Fruit fly (Drosophila melanogaster): Measurements from ENCODE around the gene U2af50.

U2af50 gene

DNA sequence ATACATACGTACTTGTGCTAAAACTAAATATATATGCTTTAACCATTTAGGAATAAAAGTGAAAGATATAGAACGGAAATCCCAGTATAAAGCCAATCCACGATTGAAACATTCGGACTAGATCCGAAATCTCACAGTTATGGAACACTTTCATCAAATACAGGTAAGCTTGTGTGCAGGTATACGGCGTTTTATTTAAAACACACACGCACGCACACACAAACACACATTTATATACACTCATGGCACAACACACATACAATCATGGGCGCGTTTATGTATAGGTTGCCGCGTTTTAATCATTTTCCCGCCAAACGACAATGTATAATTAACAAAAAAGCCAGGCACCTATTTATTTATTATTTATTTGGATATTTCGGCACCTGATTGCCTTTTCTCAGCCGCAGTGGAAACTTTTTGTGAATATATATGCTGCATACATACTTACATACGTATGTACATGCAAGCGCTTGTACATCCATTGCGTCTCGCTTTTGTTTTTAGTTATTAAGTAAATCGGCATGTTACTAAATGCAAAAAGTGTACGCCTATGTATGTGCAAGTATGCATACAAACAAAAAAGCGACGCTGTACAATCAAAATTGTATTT is 24.5 kb downstream of the U2af50 start:
- TF ChIP-seq Mio (GFP tag; optimal IDR thresholded peaks at IDR 0.05) (no peak), Myc (optimal IDR thresholded peaks at IDR 0.05) (no peak), CG9705 (GFP tag; optimal IDR thresholded peaks at IDR 0.05) (no peak), h (GFP tag; optimal IDR thresholded peaks at IDR 0.05) (no peak), CrebA (GFP tag; optimal IDR thresholded peaks at IDR 0.05; ENCODE audit: borderline replicate concordance) (peak; percentile 27), N (GFP tag; optimal IDR thresholded peaks at IDR 0.05) (peak; percentile 37)

dm6 chrX:16333434-16334141 is 25.3 kb downstream of the U2af50 start, which contains the start of the genes CG9921 and Dsp1:
Gene CG9921 (minus strand): TSS chrX:16333600.
Gene Dsp1 (plus strand): TSS chrX:16333612.
- TF ChIP-seq Hnf4 (GFP tag; optimal IDR thresholded peaks at IDR 0.05), result peak; percentile 13
- TF ChIP-seq fru (GFP tag; optimal IDR thresholded peaks at IDR 0.05), result peak; percentile 2
- peak; percentile 61 for TF ChIP-seq Hr83 (GFP tag; optimal IDR thresholded peaks at IDR 0.05; ENCODE audit: poor library complexity, severe bottlenecking)
- no peak for TF ChIP-seq HLH106 (tag; optimal IDR thresholded peaks at IDR 0.05)
- TF ChIP-seq Jra (GFP tag; optimal IDR thresholded peaks at IDR 0.05), result peak; percentile 0
- TF ChIP-seq h (GFP tag; optimal IDR thresholded peaks at IDR 0.05), result no peak
- TF ChIP-seq dl (GFP tag; optimal IDR thresholded peaks at IDR 0.05; ENCODE audit: insufficient read depth in 1 of 2, partially characterized antibody in 2 of 2), result peak; percentile 76 to 83
- TF ChIP-seq Rel (GFP tag; optimal IDR thresholded peaks at IDR 0.05), result peak; percentile 57
- peak; percentile 43 for TF ChIP-seq Rel (tag; optimal IDR thresholded peaks at IDR 0.05)
- TF ChIP-seq OdsH (GFP tag; optimal IDR thresholded peaks at IDR 0.05), result no peak
- TF ChIP-seq N (GFP tag; optimal IDR thresholded peaks at IDR 0.05), result peak; percentile 62
- TF ChIP-seq Vsx2 (GFP tag; optimal IDR thresholded peaks at IDR 0.05; ENCODE audit: partially characterized antibody), result peak; percentile 63
- peak; percentile 90 for TF ChIP-seq Dif (GFP tag; optimal IDR thresholded peaks at IDR 0.05; ENCODE audit: partially characterized antibody)
- no peak for TF ChIP-seq Dfd (GFP tag; optimal IDR thresholded peaks at IDR 0.05)
- peak; percentile 22 for TF ChIP-seq sage (GFP tag; optimal IDR thresholded peaks at IDR 0.05)

DNA sequence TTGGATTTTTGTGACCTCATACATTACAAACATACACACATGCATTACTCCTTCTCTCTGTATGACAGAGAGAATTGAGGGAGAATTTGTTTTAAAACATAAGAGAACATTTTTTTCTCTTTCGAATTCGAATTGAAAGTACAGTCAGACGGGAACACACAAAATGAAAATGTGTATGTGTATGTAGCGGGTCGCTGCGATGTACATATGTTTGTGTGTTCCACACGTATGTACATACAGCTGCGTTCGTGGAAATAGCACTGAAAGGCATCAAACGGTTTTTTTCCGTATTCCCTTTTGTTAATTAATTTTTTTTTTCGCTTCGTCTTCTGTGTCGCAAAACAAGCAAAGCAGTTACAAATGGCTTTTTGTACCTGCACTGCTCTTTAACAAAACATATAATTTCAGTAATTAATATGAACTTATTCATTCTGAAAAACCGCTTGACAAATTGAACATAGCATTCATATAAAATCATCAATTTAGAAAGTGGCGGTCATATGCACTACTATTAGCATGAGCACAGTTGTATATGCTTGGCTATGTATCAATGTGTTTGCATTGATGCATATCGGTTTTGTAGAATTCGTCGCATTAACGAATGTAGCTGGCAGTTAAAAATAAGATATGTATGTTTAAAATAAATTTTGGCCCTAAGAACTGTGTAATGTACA is 26.1 kb downstream of the U2af50 start:
- peak; percentile 87 for TF ChIP-seq CG32264 (GFP tag; optimal IDR thresholded peaks at IDR 0.05)
- TF ChIP-seq h (GFP tag; optimal IDR thresholded peaks at IDR 0.05), result peak; percentile 95
- TF ChIP-seq dsf (GFP tag; optimal IDR thresholded peaks at IDR 0.05; ENCODE audit: borderline replicate concordance), result peak; percentile 54
- TF ChIP-seq Mio (GFP tag; optimal IDR thresholded peaks at IDR 0.05), result peak; percentile 60
- no peak for TF ChIP-seq GATAd (GFP tag; optimal IDR thresholded peaks at IDR 0.05)
- TF ChIP-seq fru (GFP tag; optimal IDR thresholded peaks at IDR 0.05), result peak; percentile 97
- TF ChIP-seq tai (GFP tag; optimal IDR thresholded peaks at IDR 0.05), result no peak
- peak; percentile 77 for TF ChIP-seq Hnf4 (GFP tag; optimal IDR thresholded peaks at IDR 0.05)
- TF ChIP-seq foxo (GFP tag; optimal IDR thresholded peaks at IDR 0.05), result peak; percentile 49 to 95
- TF ChIP-seq woc (GFP tag; optimal IDR thresholded peaks at IDR 0.05), result peak; percentile 91
- TF ChIP-seq Sp1 (GFP tag; optimal IDR thresholded peaks at IDR 0.05), result peak; percentile 99
- peak; percentile 69 to 75 for TF ChIP-seq dl (GFP tag; optimal IDR thresholded peaks at IDR 0.05; ENCODE audit: insufficient read depth in 1 of 2, partially characterized antibody in 2 of 2)
- peak; percentile 86 for TF ChIP-seq sage (GFP tag; optimal IDR thresholded peaks at IDR 0.05)
- peak; percentile 81 for TF ChIP-seq Dif (GFP tag; optimal IDR thresholded peaks at IDR 0.05; ENCODE audit: partially characterized antibody)
- TF ChIP-seq br (GFP tag; optimal IDR thresholded peaks at IDR 0.05), result peak; percentile 95
- TF ChIP-seq Vsx2 (GFP tag; optimal IDR thresholded peaks at IDR 0.05; ENCODE audit: partially characterized antibody), result no peak
- peak; percentile 84 for TF ChIP-seq Jra (GFP tag; optimal IDR thresholded peaks at IDR 0.05)
- peak; percentile 67 for TF ChIP-seq brk (GFP tag; optimal IDR thresholded peaks at IDR 0.05)
- peak; percentile 96 for TF ChIP-seq CG9705 (GFP tag; optimal IDR thresholded peaks at IDR 0.05)
- no peak for TF ChIP-seq CrebA (GFP tag; optimal IDR thresholded peaks at IDR 0.05; ENCODE audit: borderline replicate concordance)
- TF ChIP-seq lola (GFP tag; optimal IDR thresholded peaks at IDR 0.05), result no peak
- no peak for TF ChIP-seq usp (GFP tag; optimal IDR thresholded peaks at IDR 0.05)
- no peak for TF ChIP-seq N (GFP tag; optimal IDR thresholded peaks at IDR 0.05)
- no peak for TF ChIP-seq pan (optimal IDR thresholded peaks at IDR 0.05)
- TF ChIP-seq sv (GFP tag; optimal IDR thresholded peaks at IDR 0.05), result peak; percentile 92
- peak; percentile 96 for TF ChIP-seq dmrt93B (GFP tag; optimal IDR thresholded peaks at IDR 0.05)
- TF ChIP-seq OdsH (GFP tag; optimal IDR thresholded peaks at IDR 0.05), result peak; percentile 92
- peak; percentile 97 for TF ChIP-seq HLH106 (tag; optimal IDR thresholded peaks at IDR 0.05)
- peak; percentile 95 for TF ChIP-seq rgr (GFP tag; optimal IDR thresholded peaks at IDR 0.05)
- TF ChIP-seq Dfd (GFP tag; optimal IDR thresholded peaks at IDR 0.05), result no peak
- TF ChIP-seq Hr78 (GFP tag; optimal IDR thresholded peaks at IDR 0.05), result no peak
- TF ChIP-seq psq (GFP tag; optimal IDR thresholded peaks at IDR 0.05), result peak; percentile 90
- peak; percentile 75 for TF ChIP-seq Rel (GFP tag; optimal IDR thresholded peaks at IDR 0.05)
- TF ChIP-seq Rel (tag; optimal IDR thresholded peaks at IDR 0.05), result peak; percentile 79
- peak; percentile 96 for TF ChIP-seq ey (GFP tag; optimal IDR thresholded peaks at IDR 0.05)
